Worm (Caenorhabditis elegans) whole organism, young adult: ENCODE results near the gene C08H9.16.
A peak's percentile ranks its signal among the peaks of the same experiment; 100 is the strongest.

Experiments
- D2030.7 ChIP-seq: fragments of 200-800 bp; sonication (Bioruptor generic); IDR thresholded peaks from 2 replicates; pipeline ENCODE4 v1.3.6; 2022; ENCODE audit warnings: missing genetic modification reagents, missing genetic modification characterization, missing compliant biosample characterization
- F10E7.11 ChIP-seq: sonication (generic microtip); optimal IDR thresholded peaks from 2 replicates; lab custom pipeline; 2017; ENCODE audit warnings: mild to moderate bottlenecking, missing genetic modification characterization, moderate library complexity, missing compliant biosample characterization
- F33H1.4 ChIP-seq: fragments of 200-800 bp; sonication (Bioruptor generic); IDR thresholded peaks from 2 replicates; pipeline ENCODE4 v1.3.6; 2022; ENCODE audit warnings: missing genetic modification reagents, missing genetic modification characterization, missing compliant biosample characterization
- F49E8.2 ChIP-seq: sonication (generic microtip); optimal IDR thresholded peaks from 3 replicates; lab custom pipeline; 2017; ENCODE audit warnings: missing genetic modification characterization, mild to moderate bottlenecking, missing compliant biosample characterization, antibody characterized with exemption, moderate library complexity; ENCODE audit not compliant: insufficient read depth
- F57A8.1 ChIP-seq: fragments of 200-800 bp; sonication (Bioruptor generic); optimal IDR thresholded peaks from 2 replicates; lab custom pipeline; 2018; ENCODE audit warnings: mild to moderate bottlenecking, missing genetic modification characterization, moderate library complexity, missing compliant biosample characterization
- K11D2.4 ChIP-seq: fragments of 200-800 bp; sonication (Bioruptor generic); IDR thresholded peaks from 2 replicates; pipeline ENCODE4 v1.3.6; 2022; ENCODE audit warnings: missing genetic modification reagents, missing genetic modification characterization, missing compliant biosample characterization
- Y53G8AR.9 ChIP-seq: fragments of 200-800 bp; sonication (Bioruptor generic); conservative IDR thresholded peaks from 2 replicates; pipeline ENCODE4 v1.3.6; 2022; ENCODE audit warnings: missing genetic modification reagents, missing genetic modification characterization, missing compliant biosample characterization
- Y56A3A.18 ChIP-seq: fragments of 200-800 bp; sonication (Bioruptor generic); IDR thresholded peaks from 2 replicates; pipeline ENCODE4 v1.3.6; 2022; ENCODE audit warnings: missing genetic modification reagents, missing genetic modification characterization, missing compliant biosample characterization
- Y95B8A.8 ChIP-seq: fragments of 200-800 bp; sonication (Bioruptor generic); IDR thresholded peaks from 2 replicates; pipeline ENCODE4 v1.3.6; 2022; ENCODE audit warnings: missing genetic modification reagents, missing genetic modification characterization, missing compliant biosample characterization
- ZK185.1 ChIP-seq: sonication (generic microtip); optimal IDR thresholded peaks from 2 replicates; lab custom pipeline; 2016; ENCODE audit warnings: mild to moderate bottlenecking, missing genetic modification characterization, missing compliant biosample characterization; ENCODE audit not compliant: poor library complexity, severe bottlenecking
- aptf-2 ChIP-seq: fragments of 200-800 bp; sonication (Bioruptor generic); conservative IDR thresholded peaks from 2 replicates; pipeline ENCODE4 v1.3.6; 2022; ENCODE audit warnings: missing genetic modification reagents, missing genetic modification characterization, missing compliant biosample characterization
- aptf-3 ChIP-seq: fragments of 200-800 bp; sonication (Bioruptor generic); IDR thresholded peaks from 2 replicates; pipeline ENCODE4 v1.3.6; 2022; ENCODE audit warnings: missing genetic modification characterization, missing compliant biosample characterization
- attf-3 ChIP-seq: fragments of 200-800 bp; sonication (Bioruptor generic); conservative IDR thresholded peaks from 2 replicates; pipeline ENCODE4 v1.3.6; 2022; ENCODE audit warnings: missing genetic modification reagents, missing genetic modification characterization, missing compliant biosample characterization
- bed-1 ChIP-seq: fragments of 200-800 bp; sonication (Bioruptor generic); IDR thresholded peaks from 2 replicates; pipeline ENCODE4 v1.3.6; 2022; ENCODE audit warnings: missing genetic modification reagents, missing genetic modification characterization, missing compliant biosample characterization
- ccch-3 ChIP-seq: fragments of 200-800 bp; sonication (Bioruptor generic); optimal IDR thresholded peaks from 2 replicates; lab custom pipeline; 2018; ENCODE audit warnings: mild to moderate bottlenecking, missing genetic modification characterization, missing compliant biosample characterization
- cebp-1 ChIP-seq, 2 experiments: fragments of 200-800 bp in 1 of 2; sonication (Bioruptor generic) in 1 of 2; sonication (generic microtip) in 1 of 2; IDR thresholded peaks in 1 of 2; optimal IDR thresholded peaks in 1 of 2; 2 replicates each; pipeline versions ENCODE4 v1.3.6 to Lab custom; 2017 to 2022; ENCODE audit warnings: missing compliant biosample characterization in 2 of 2, missing genetic modification characterization in 2 of 2, mild to moderate bottlenecking in 1 of 2, missing genetic modification reagents in 1 of 2, moderate library complexity in 1 of 2
- cebp-2 ChIP-seq: fragments of 200-800 bp; sonication (Bioruptor generic); IDR thresholded peaks from 2 replicates; pipeline ENCODE4 v1.3.6; 2022; ENCODE audit warnings: missing genetic modification characterization, missing compliant biosample characterization
- ceh-100 ChIP-seq: fragments of 200-800 bp; sonication (Bioruptor generic); IDR thresholded peaks from 2 replicates; pipeline ENCODE4 v1.3.6; 2022; ENCODE audit warnings: missing genetic modification reagents, missing genetic modification characterization, missing compliant biosample characterization
- ceh-27 ChIP-seq: fragments of 200-800 bp; sonication (Bioruptor generic); optimal IDR thresholded peaks from 2 replicates; lab custom pipeline; 2018; ENCODE audit warnings: mild to moderate bottlenecking, missing genetic modification characterization, moderate library complexity, missing compliant biosample characterization
- ceh-58 ChIP-seq: fragments of 200-800 bp; sonication (Bioruptor generic); IDR thresholded peaks from 2 replicates; pipeline ENCODE4 v1.3.6; 2022; ENCODE audit warnings: missing genetic modification characterization, missing compliant biosample characterization
- ceh-79 ChIP-seq: sonication (generic microtip); optimal IDR thresholded peaks from 2 replicates; lab custom pipeline; 2017; ENCODE audit warnings: mild to moderate bottlenecking, missing genetic modification characterization, missing compliant biosample characterization
- chd-7 ChIP-seq: sonication (generic microtip); optimal IDR thresholded peaks from 2 replicates; lab custom pipeline; 2016; ENCODE audit warnings: mild to moderate bottlenecking, missing genetic modification characterization, moderate library complexity, missing compliant biosample characterization
- dpff-1 ChIP-seq: sonication (generic microtip); optimal IDR thresholded peaks from 2 replicates; lab custom pipeline; 2017; ENCODE audit warnings: mild to moderate bottlenecking, missing genetic modification characterization, missing compliant biosample characterization
- hmg-20 ChIP-seq: fragments of 200-800 bp; sonication (Bioruptor generic); IDR thresholded peaks from 2 replicates; pipeline ENCODE4 v1.3.6; 2022; ENCODE audit warnings: missing genetic modification reagents, missing genetic modification characterization, missing compliant biosample characterization
- lag-1 ChIP-seq: fragments of 200-800 bp; sonication (Bioruptor generic); IDR thresholded peaks from 2 replicates; pipeline ENCODE4 v1.3.6; 2022; ENCODE audit warnings: missing genetic modification reagents, missing genetic modification characterization, missing compliant biosample characterization
- let-526 ChIP-seq: fragments of 200-800 bp; sonication (Bioruptor generic); IDR thresholded peaks from 2 replicates; pipeline ENCODE4 v1.3.6; 2022; ENCODE audit warnings: missing genetic modification reagents, missing genetic modification characterization, missing compliant biosample characterization
- lin-35 ChIP-seq, 3 experiments: fragments of 150-350 bp in 2 of 3; sonication (generic microtip) in 1 of 3; optimal IDR thresholded peaks; 2 replicates each; lab custom pipeline; 2014 to 2018; ENCODE audit warnings: missing biosample characterization in 3 of 3, missing genetic modification characterization in 3 of 3, missing genetic modification reagents in 3 of 3
- lin-40 ChIP-seq: sonication (generic microtip); optimal IDR thresholded peaks from 2 replicates; lab custom pipeline; 2016; ENCODE audit warnings: missing genetic modification characterization, mild to moderate bottlenecking, missing compliant biosample characterization, missing genotype, missing genetic modification reagents
- lin-54 ChIP-seq: fragments of 200-800 bp; sonication (Bioruptor generic); optimal IDR thresholded peaks from 2 replicates; lab custom pipeline; 2018; ENCODE audit warnings: mild to moderate bottlenecking, missing genetic modification characterization, missing compliant biosample characterization
- lsl-1 ChIP-seq: fragments of 200-800 bp; sonication (Bioruptor generic); optimal IDR thresholded peaks from 2 replicates; lab custom pipeline; 2018; ENCODE audit warnings: mild to moderate bottlenecking, missing genetic modification characterization, moderate library complexity, missing compliant biosample characterization
- lsy-27 ChIP-seq: sonication (generic microtip); optimal IDR thresholded peaks from 2 replicates; lab custom pipeline; 2017; ENCODE audit warnings: missing genetic modification characterization, mild to moderate bottlenecking, missing compliant biosample characterization, antibody characterized with exemption, missing genotype, borderline replicate concordance; ENCODE audit not compliant: insufficient read depth
- madf-3 ChIP-seq: fragments of 200-800 bp; sonication (Bioruptor generic); IDR thresholded peaks from 2 replicates; pipeline ENCODE4 v1.3.6; 2022; ENCODE audit warnings: missing genetic modification reagents, missing genetic modification characterization, missing compliant biosample characterization
- mes-4 ChIP-seq: sonication (generic microtip); optimal IDR thresholded peaks from 2 replicates; lab custom pipeline; 2016; ENCODE audit warnings: missing genotype, missing genetic modification characterization, missing compliant biosample characterization
- nfyb-1 ChIP-seq: fragments of 200-800 bp; sonication (Bioruptor generic); IDR thresholded peaks from 2 replicates; pipeline ENCODE4 v1.3.6; 2022; ENCODE audit warnings: missing genetic modification reagents, missing genetic modification characterization, missing compliant biosample characterization
- nhr-80 ChIP-seq: sonication (generic microtip); optimal IDR thresholded peaks from 2 replicates; lab custom pipeline; 2016; ENCODE audit warnings: missing genetic modification characterization, missing compliant biosample characterization
- nhr-90 ChIP-seq: sonication (generic microtip); optimal IDR thresholded peaks from 2 replicates; lab custom pipeline; 2016; ENCODE audit warnings: missing genotype, mild to moderate bottlenecking, missing genetic modification characterization, missing compliant biosample characterization
- pbrm-1 ChIP-seq: fragments of 200-800 bp; sonication (Bioruptor generic); IDR thresholded peaks from 2 replicates; pipeline ENCODE4 v1.3.6; 2022; ENCODE audit warnings: missing genetic modification reagents, missing genetic modification characterization, missing compliant biosample characterization
- rcor-1 ChIP-seq: fragments of 200-800 bp; sonication (Bioruptor generic); IDR thresholded peaks from 2 replicates; pipeline ENCODE4 v1.3.6; 2022; ENCODE audit warnings: missing genetic modification reagents, missing genetic modification characterization, missing compliant biosample characterization
- repo-1 ChIP-seq: sonication (generic microtip); optimal IDR thresholded peaks from 2 replicates; lab custom pipeline; 2017; ENCODE audit warnings: mild to moderate bottlenecking, missing genetic modification characterization, missing compliant biosample characterization
- rpc-1 ChIP-seq, 2 experiments: fragments of 150-350 bp in 1 of 2; sonication (generic microtip) in 1 of 2; optimal IDR thresholded peaks; 2 replicates each; lab custom pipeline; 2014 to 2018; ENCODE audit warnings: missing biosample characterization in 1 of 2, missing genetic modification characterization in 1 of 2, missing genetic modification reagents in 1 of 2, missing genotype in 1 of 2
- snpc-3.4 ChIP-seq: sonication (generic microtip); optimal IDR thresholded peaks from 2 replicates; lab custom pipeline; 2017; ENCODE audit warnings: missing genetic modification characterization, mild to moderate bottlenecking, missing compliant biosample characterization, antibody characterized with exemption, moderate library complexity, missing genotype, missing genetic modification reagents
- snpc-4 ChIP-seq, 5 experiments: fragments of 150-350 bp in 1 of 5; sonication (generic microtip) in 4 of 5; optimal IDR thresholded peaks; 2 replicates each; lab custom pipeline; 2014 to 2018; ENCODE audit warnings: missing genetic modification characterization in 5 of 5, missing biosample characterization in 3 of 5, antibody characterized with exemption in 2 of 5, mild to moderate bottlenecking in 2 of 5, missing compliant biosample characterization in 2 of 5, missing genotype in 2 of 5, moderate library complexity in 2 of 5, missing genetic modification reagents in 1 of 5
- tbx-9 ChIP-seq: sonication (generic microtip); optimal IDR thresholded peaks from 2 replicates; lab custom pipeline; 2016; ENCODE audit warnings: borderline replicate concordance, missing genetic modification characterization, inconsistent platforms, missing compliant biosample characterization
- unc-130 ChIP-seq: sonication (generic microtip); optimal IDR thresholded peaks from 2 replicates; lab custom pipeline; 2016; ENCODE audit warnings: missing genetic modification reagents, missing genetic modification characterization, missing compliant biosample characterization
- ztf-25 ChIP-seq: fragments of 200-800 bp; sonication (Bioruptor generic); IDR thresholded peaks from 2 replicates; pipeline ENCODE4 v1.3.6; 2022; ENCODE audit warnings: missing genetic modification reagents, missing genetic modification characterization, missing compliant biosample characterization
- ztf-26 ChIP-seq: sonication (generic microtip); optimal IDR thresholded peaks from 2 replicates; lab custom pipeline; 2017; ENCODE audit warnings: missing genetic modification characterization, missing compliant biosample characterization
- ztf-28 ChIP-seq: fragments of 200-800 bp; sonication (Bioruptor generic); IDR thresholded peaks from 2 replicates; pipeline ENCODE4 v1.3.6; 2022; ENCODE audit warnings: missing genetic modification reagents, missing genetic modification characterization, missing compliant biosample characterization

Gene C08H9.16

DNA sequence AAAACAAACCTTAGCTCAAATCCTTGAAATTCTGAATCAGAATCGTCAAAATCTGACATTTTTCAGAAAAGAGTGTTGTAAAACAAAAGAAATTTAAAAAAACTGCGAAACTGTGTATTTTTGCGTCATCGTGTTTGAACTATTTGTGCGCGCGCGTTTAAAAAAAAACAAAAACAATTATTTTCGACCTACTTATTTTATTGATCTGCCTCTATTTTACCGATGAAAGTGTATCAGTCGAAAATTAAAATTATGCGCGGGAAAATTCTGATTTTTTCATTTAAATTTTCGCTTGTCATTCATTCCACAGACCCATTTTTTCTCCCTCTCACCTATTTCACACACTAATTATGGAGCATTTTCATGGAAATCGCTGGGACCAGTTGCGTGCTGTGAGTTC, 46.3 kb downstream of the C08H9.16 start, which contains the start of the genes C05C10.7 and C05C10.5 (continued):
- no peak for TF ChIP-seq tbx-9 (tag; lab: Kevin White, UChicago)
- TF ChIP-seq dpff-1 (tag; lab: Kevin White, UChicago): no peak
- no peak for TF ChIP-seq cebp-2 (GFP tag; lab: Robert Waterston, UW)
- no peak for TF ChIP-seq cebp-1 (GFP tag; IDR thresholded peaks at IDR 0.05; lab: Robert Waterston, UW)
- no peak for TF ChIP-seq cebp-1 (tag; optimal IDR thresholded peaks at IDR 0.05; lab: Kevin White, UChicago)
- TF ChIP-seq lin-35 (GFP tag; optimal IDR thresholded peaks at IDR 0.05; lab: Kevin White, UChicago): peak in 1 of 3 experiments; percentile 57
- TF ChIP-seq ceh-100: no peak
- no peak for TF ChIP-seq lin-40 (tag; lab: Kevin White, UChicago)
- TF ChIP-seq rpc-1 (optimal IDR thresholded peaks at IDR 0.05; lab: Kevin White, UChicago): no peak
- no peak for TF ChIP-seq rpc-1 (tag; optimal IDR thresholded peaks at IDR 0.05; lab: Kevin White, UChicago)
- TF ChIP-seq mes-4: no peak
- TF ChIP-seq lin-54: peak; percentile 90
- no peak for TF ChIP-seq nfyb-1
- no peak for TF ChIP-seq K11D2.4 (GFP tag; lab: Robert Waterston, UW)
- no peak for TF ChIP-seq chd-7 (tag; lab: Kevin White, UChicago)
- no peak for TF ChIP-seq lsy-27 (tag; lab: Kevin White, UChicago)
- TF ChIP-seq ZK185.1 (tag; lab: Kevin White, UChicago): no peak
- no peak for TF ChIP-seq ceh-58
- 0 out of 2 replicates have a peak, but pooled peaks have one; percentile 16 for TF ChIP-seq attf-3
- no peak for TF ChIP-seq lag-1
- no peak for TF ChIP-seq F57A8.1 (GFP tag; lab: Kevin White, UChicago)
- TF ChIP-seq ztf-26: no peak
- no peak for TF ChIP-seq F49E8.2
- no peak for TF ChIP-seq ztf-25
- TF ChIP-seq F10E7.11: no peak
- no peak for TF ChIP-seq ceh-79 (tag; lab: Kevin White, UChicago)
- peak; percentile 46; the same call in 1 of the 2 replicates for TF ChIP-seq rcor-1
- TF ChIP-seq ccch-3 (GFP tag; lab: Kevin White, UChicago): no peak
- TF ChIP-seq repo-1: no peak
- no peak for TF ChIP-seq bed-1
- no peak for TF ChIP-seq aptf-3 (GFP tag; lab: Robert Waterston, UW)
- TF ChIP-seq pbrm-1 (GFP tag; lab: Robert Waterston, UW): no peak
- no peak for TF ChIP-seq nhr-80 (tag; lab: Kevin White, UChicago)
- no peak for TF ChIP-seq nhr-90
- 0 out of 2 replicates have a peak, but pooled peaks have one; percentile 38 for TF ChIP-seq Y53G8AR.9 (GFP tag; lab: Robert Waterston, UW)
- TF ChIP-seq F33H1.4 (GFP tag; lab: Robert Waterston, UW): peak; percentile 82
- peak; percentile 90 for TF ChIP-seq D2030.7 (GFP tag; lab: Robert Waterston, UW)
- no peak for TF ChIP-seq hmg-20
- peak; percentile 76; the same call in 1 of the 2 replicates for TF ChIP-seq Y95B8A.8 (GFP tag; lab: Robert Waterston, UW)
- peak; percentile 75 for TF ChIP-seq madf-3 (GFP tag; lab: Robert Waterston, UW)
- peak; percentile 88 for TF ChIP-seq snpc-3.4 (tag; lab: Kevin White, UChicago)
- TF ChIP-seq ceh-27 (GFP tag; lab: Kevin White, UChicago): no peak
- TF ChIP-seq let-526 (GFP tag; lab: Robert Waterston, UW): no peak
- TF ChIP-seq unc-130: peak; percentile 78
- TF ChIP-seq ztf-28 (GFP tag; lab: Robert Waterston, UW): no peak
- no peak for TF ChIP-seq Y56A3A.18 (GFP tag; lab: Robert Waterston, UW)
- peak; percentile 21 for TF ChIP-seq snpc-4 (GFP tag; optimal IDR thresholded peaks at IDR 0.05; lab: Kevin White, UChicago)
- TF ChIP-seq snpc-4 (tag; optimal IDR thresholded peaks at IDR 0.05; lab: Kevin White, UChicago): no peak
- no peak for TF ChIP-seq aptf-2 (GFP tag; lab: Robert Waterston, UW)
- TF ChIP-seq lsl-1: peak; percentile 78
